Fruit fly (Drosophila melanogaster) whole organism, embryonic: ENCODE results near the gene roq.

Experiments used
- Abd-B ChIP-seq: fragments of 200-800 bp; sonication (Bioruptor generic); optimal IDR thresholded peaks from 2 replicates; lab custom pipeline; 2018; ENCODE audit warnings: missing biosample characterization, mild to moderate bottlenecking, missing genetic modification characterization, moderate library complexity
- CG10209 ChIP-seq: fragments of 200-800 bp; sonication (Bioruptor generic); optimal IDR thresholded peaks from 3 replicates; lab custom pipeline; 2017; ENCODE audit warnings: missing biosample characterization, mild to moderate bottlenecking, missing genetic modification characterization, missing genetic modification reagents
- CG11247 ChIP-seq: fragments of 200-800 bp; sonication (Bioruptor generic); IDR thresholded peaks from 2 replicates; pipeline ENCODE4 v1.3.6; 2022; ENCODE audit warnings: missing biosample characterization, missing genetic modification characterization
- CG14860 ChIP-seq: fragments of 200-800 bp; sonication (Bioruptor generic); IDR thresholded peaks from 3 replicates; pipeline ENCODE4 v1.3.6; 2022; ENCODE audit warnings: missing biosample characterization, missing genetic modification characterization; ENCODE audit not compliant: partially characterized antibody
- CG16779 ChIP-seq: fragments of 200-800 bp; sonication (Bioruptor generic); IDR thresholded peaks from 2 replicates; pipeline ENCODE4 v1.3.6; 2022; ENCODE audit warnings: missing biosample characterization, missing genetic modification characterization
- CG17612 ChIP-seq: fragments of 200-800 bp; sonication (Bioruptor generic); IDR thresholded peaks from 2 replicates; pipeline ENCODE4 v1.3.6; 2022; ENCODE audit warnings: missing biosample characterization, missing genetic modification characterization
- CG1792 ChIP-seq: fragments of 200-800 bp; sonication (Bioruptor generic); optimal IDR thresholded peaks from 2 replicates; lab custom pipeline; 2016; ENCODE audit warnings: missing biosample characterization, missing genetic modification characterization
- CG18262 ChIP-seq: fragments of 200-800 bp; optimal IDR thresholded peaks from 3 replicates; lab custom pipeline; 2019; ENCODE audit warnings: missing biosample characterization, mild to moderate bottlenecking, missing genetic modification characterization, moderate library complexity
- CG18476 ChIP-seq: fragments of 200-800 bp; sonication (Bioruptor generic); optimal IDR thresholded peaks from 2 replicates; lab custom pipeline; 2016; ENCODE audit warnings: missing biosample characterization, mild to moderate bottlenecking, missing genetic modification characterization
- CG18619 ChIP-seq: fragments of 200-800 bp; sonication (Bioruptor generic); optimal IDR thresholded peaks from 3 replicates; lab custom pipeline; 2017; ENCODE audit warnings: missing biosample characterization, mild to moderate bottlenecking, missing genetic modification characterization
- CG2129 ChIP-seq: fragments of 200-800 bp; sonication (Bioruptor generic); IDR thresholded peaks from 2 replicates; pipeline ENCODE4 v1.3.6; 2022; ENCODE audit warnings: missing biosample characterization, missing genetic modification characterization; ENCODE audit not compliant: partially characterized antibody
- CG2202 ChIP-seq: fragments of 200-800 bp; sonication (Bioruptor generic); optimal IDR thresholded peaks from 2 replicates; lab custom pipeline; 2018; ENCODE audit warnings: missing biosample characterization, mild to moderate bottlenecking, missing genetic modification characterization
- CG3838 ChIP-seq: fragments of 200-800 bp; sonication (Bioruptor generic); optimal IDR thresholded peaks from 3 replicates; lab custom pipeline; 2016; ENCODE audit warnings: missing biosample characterization, missing genetic modification characterization
- CG3847 ChIP-seq: fragments of 200-800 bp; sonication (Bioruptor generic); IDR thresholded peaks from 2 replicates; pipeline ENCODE4 v1.3.6; 2022; ENCODE audit warnings: missing biosample characterization, missing genetic modification characterization
- CG42726 ChIP-seq: fragments of 200-800 bp; sonication (Bioruptor generic); IDR thresholded peaks from 2 replicates; pipeline ENCODE4 v1.3.6; 2022; ENCODE audit warnings: missing biosample characterization, missing genetic modification characterization; ENCODE audit not compliant: partially characterized antibody
- CG4328 ChIP-seq: fragments of 200-800 bp; sonication (Bioruptor generic); optimal IDR thresholded peaks from 3 replicates; lab custom pipeline; 2017; ENCODE audit warnings: missing biosample characterization, missing genetic modification reagents, missing genetic modification characterization
- CG43689 ChIP-seq: fragments of 200-800 bp; sonication (Bioruptor generic); IDR thresholded peaks from 2 replicates; pipeline ENCODE4 v1.3.6; 2022; ENCODE audit warnings: missing biosample characterization, missing genetic modification characterization
- CG5245 ChIP-seq: fragments of 200-800 bp; sonication (Bioruptor generic); optimal IDR thresholded peaks from 3 replicates; lab custom pipeline; 2016; ENCODE audit warnings: missing biosample characterization, missing genetic modification characterization
- CG6765 ChIP-seq: fragments of 200-800 bp; sonication (Bioruptor generic); optimal IDR thresholded peaks from 3 replicates; lab custom pipeline; 2017; ENCODE audit warnings: missing biosample characterization, mild to moderate bottlenecking, missing genetic modification characterization
- CG8388 ChIP-seq: fragments of 200-800 bp; sonication (Bioruptor generic); optimal IDR thresholded peaks from 2 replicates; lab custom pipeline; 2019; ENCODE audit warnings: missing biosample characterization, mild to moderate bottlenecking, missing genetic modification characterization, moderate library complexity
- CG9215 ChIP-seq: fragments of 200-800 bp; sonication (Bioruptor generic); IDR thresholded peaks from 2 replicates; pipeline ENCODE4 v1.3.6; 2022; ENCODE audit warnings: missing biosample characterization, missing genetic modification characterization
- Dfd ChIP-seq, 2 experiments: fragments of >200 bp; optimal IDR thresholded peaks; 2 replicates each; lab custom pipeline; 2017; ENCODE audit warnings: missing biosample characterization in 2 of 2, missing genetic modification characterization in 2 of 2
- Doc3 ChIP-seq: fragments of 200-800 bp; sonication (Bioruptor generic); IDR thresholded peaks from 3 replicates; pipeline ENCODE4 v1.3.6; 2022; ENCODE audit warnings: missing biosample characterization, missing genetic modification characterization; ENCODE audit not compliant: partially characterized antibody
- Dp ChIP-seq: fragments of 200-800 bp; sonication (Bioruptor generic); optimal IDR thresholded peaks from 2 replicates; lab custom pipeline; 2018; ENCODE audit warnings: missing biosample characterization, mild to moderate bottlenecking, missing genetic modification characterization, moderate library complexity
- Ets65A ChIP-seq: fragments of 200-800 bp; sonication (Bioruptor generic); peaks from one replicate; lab custom pipeline; 2016; ENCODE audit warnings: missing biosample characterization, missing genetic modification characterization
- GATAe ChIP-seq: fragments of 200-800 bp; sonication (Bioruptor generic); conservative IDR thresholded peaks from 2 replicates; pipeline ENCODE4 v1.3.6; 2022; ENCODE audit warnings: missing biosample characterization, missing genetic modification characterization
- H15 ChIP-seq: fragments of 200-800 bp; sonication (Bioruptor generic); IDR thresholded peaks from 3 replicates; pipeline ENCODE4 v1.3.6; 2022; ENCODE audit warnings: missing biosample characterization, missing genetic modification characterization
- HLH4C ChIP-seq: fragments of 200-800 bp; sonication (Bioruptor generic); IDR thresholded peaks from 3 replicates; pipeline ENCODE4 v1.3.6; 2022; ENCODE audit warnings: missing biosample characterization, missing genetic modification characterization; ENCODE audit not compliant: partially characterized antibody
- NC2α ChIP-seq: fragments of 200-800 bp; sonication (Bioruptor generic); optimal IDR thresholded peaks from 2 replicates; lab custom pipeline; 2016; ENCODE audit warnings: missing biosample characterization, missing genetic modification characterization
- Oaz ChIP-seq: fragments of 200-800 bp; sonication (Bioruptor generic); IDR thresholded peaks from 2 replicates; pipeline ENCODE4 v1.3.6; 2022; ENCODE audit warnings: missing biosample characterization, missing genetic modification characterization
- Rx ChIP-seq: fragments of 200-800 bp; sonication (Bioruptor generic); IDR thresholded peaks from 2 replicates; pipeline ENCODE4 v1.3.6; 2022; ENCODE audit warnings: missing biosample characterization, missing genetic modification characterization
- Sox102F ChIP-seq: fragments of 200-800 bp; sonication (Bioruptor generic); optimal IDR thresholded peaks from 2 replicates; lab custom pipeline; 2018; ENCODE audit warnings: missing biosample characterization, mild to moderate bottlenecking, missing genetic modification characterization, moderate library complexity
- Sry-β ChIP-seq: fragments of 200-800 bp; sonication (Bioruptor generic); optimal IDR thresholded peaks from 2 replicates; lab custom pipeline; 2018; ENCODE audit warnings: missing biosample characterization, mild to moderate bottlenecking, missing genetic modification characterization, moderate library complexity
- Stat92E ChIP-seq, 3 experiments: fragments of >200 bp in 2 of 3; fragments of 200-800 bp in 1 of 3; sonication (Bioruptor generic) in 1 of 3; optimal IDR thresholded peaks; 2 replicates each; lab custom pipeline; 2017 to 2019; ENCODE audit warnings: missing biosample characterization in 3 of 3, missing genetic modification characterization in 3 of 3, mild to moderate bottlenecking in 1 of 3, moderate library complexity in 1 of 3
- ara ChIP-seq: fragments of 200-800 bp; sonication (Bioruptor generic); IDR thresholded peaks from 2 replicates; pipeline ENCODE4 v1.3.6; 2022; ENCODE audit warnings: missing biosample characterization, missing genetic modification characterization
- cato ChIP-seq: fragments of 200-800 bp; sonication (Bioruptor generic); optimal IDR thresholded peaks from 2 replicates; lab custom pipeline; 2016; ENCODE audit warnings: missing biosample characterization, missing genetic modification characterization, borderline replicate concordance
- crol ChIP-seq: fragments of 200-800 bp; sonication (Bioruptor generic); IDR thresholded peaks from 2 replicates; pipeline ENCODE4 v1.3.6; 2022; ENCODE audit warnings: missing biosample characterization, missing genetic modification characterization
- cwo ChIP-seq: fragments of 200-800 bp; sonication (Bioruptor generic); optimal IDR thresholded peaks from 3 replicates; lab custom pipeline; 2017; ENCODE audit warnings: missing biosample characterization, missing genetic modification characterization, mild to moderate bottlenecking, moderate library complexity, missing genetic modification reagents
- dan ChIP-seq: fragments of 200-800 bp; sonication (Bioruptor generic); IDR thresholded peaks from 2 replicates; pipeline ENCODE4 v1.3.6; 2022; ENCODE audit warnings: missing biosample characterization, missing genetic modification characterization
- disco-r ChIP-seq: fragments of 200-800 bp; sonication (Bioruptor generic); optimal IDR thresholded peaks from 2 replicates; lab custom pipeline; 2016; ENCODE audit warnings: missing biosample characterization, missing genetic modification characterization
- en ChIP-seq: fragments of 200-800 bp; sonication (Bioruptor generic); optimal IDR thresholded peaks from 2 replicates; lab custom pipeline; 2016; ENCODE audit warnings: missing biosample characterization, missing genetic modification characterization
- grn ChIP-seq: fragments of 200-800 bp; sonication (Bioruptor generic); optimal IDR thresholded peaks from 3 replicates; lab custom pipeline; 2017; ENCODE audit warnings: missing biosample characterization, missing genetic modification characterization
- mam ChIP-seq: fragments of 200-800 bp; sonication (Bioruptor generic); optimal IDR thresholded peaks from 3 replicates; lab custom pipeline; 2016; ENCODE audit warnings: missing biosample characterization, missing genetic modification characterization
- oc ChIP-seq: fragments of 200-800 bp; sonication (Bioruptor generic); optimal IDR thresholded peaks from 2 replicates; lab custom pipeline; 2018; ENCODE audit warnings: missing biosample characterization, mild to moderate bottlenecking, missing genetic modification characterization, moderate library complexity
- p53 ChIP-seq: fragments of 200-800 bp; sonication (Bioruptor generic); optimal IDR thresholded peaks from 2 replicates; lab custom pipeline; 2016; ENCODE audit warnings: missing biosample characterization, missing genetic modification characterization
- pnt ChIP-seq: fragments of 200-800 bp; sonication (Bioruptor generic); optimal IDR thresholded peaks from 3 replicates; lab custom pipeline; 2016; ENCODE audit warnings: missing biosample characterization, missing genetic modification characterization
- prd ChIP-seq, 3 experiments: fragments of >200 bp in 2 of 3; fragments of 200-800 bp in 1 of 3; sonication (Bioruptor generic) in 1 of 3; optimal IDR thresholded peaks in 2 of 3; IDR thresholded peaks in 1 of 3; 2 replicates in 2 of 3; 3 replicates in 1 of 3; pipeline versions ENCODE4 v1.3.6 to Lab custom; 2017 to 2022; ENCODE audit warnings: missing biosample characterization in 1 of 3, missing genetic modification characterization in 1 of 3
- ranshi ChIP-seq: fragments of 200-800 bp; sonication (Bioruptor generic); IDR thresholded peaks from 2 replicates; pipeline ENCODE4 v1.3.6; 2022; ENCODE audit warnings: missing biosample characterization, missing genetic modification characterization
- sr ChIP-seq: fragments of 200-800 bp; sonication (Bioruptor generic); IDR thresholded peaks from 3 replicates; pipeline ENCODE4 v1.3.6; 2022; ENCODE audit warnings: missing biosample characterization, missing genetic modification characterization
- ssp ChIP-seq: fragments of 200-800 bp; sonication (Bioruptor generic); IDR thresholded peaks from 2 replicates; pipeline ENCODE4 v1.3.6; 2022; ENCODE audit warnings: missing biosample characterization, missing genetic modification characterization

roq gene

DNA sequence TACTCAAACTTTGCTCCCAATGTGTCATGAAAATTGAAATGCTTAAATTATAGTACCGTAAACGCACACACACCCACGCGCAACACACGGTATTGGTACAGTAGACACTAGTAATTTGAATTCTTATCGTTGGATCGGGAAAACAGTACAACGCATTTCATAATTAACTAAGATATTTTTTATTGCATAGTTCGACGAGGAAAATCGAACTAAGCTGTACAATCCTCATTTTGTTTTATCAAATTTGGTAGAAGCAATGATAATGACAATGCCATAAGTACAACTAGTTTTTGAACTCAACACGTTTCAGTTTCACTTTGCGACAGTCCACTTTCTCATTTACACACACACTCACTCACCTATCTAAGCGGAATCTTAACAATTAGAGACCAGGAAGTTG, 2.4 kb upstream of the roq start (continued):
- TF ChIP-seq CG43689 (GFP tag; lab: Robert Waterston, UW) (0 out of 2 replicates have a peak, but pooled peaks have one; percentile 14), Ets65A (peak; percentile 61), oc (tag; lab: Kevin White, UChicago) (no peak), CG16779 (GFP tag; lab: Robert Waterston, UW) (no peak), ranshi (GFP tag; lab: Robert Waterston, UW) (0 out of 2 replicates have a peak, but pooled peaks have one; percentile 21), p53 (GFP tag; lab: Kevin White, UChicago) (peak; percentile 52), cato (peak; percentile 45), HLH4C (GFP tag; lab: Robert Waterston, UW) (no peak), CG18262 (tag; lab: Kevin White, UChicago) (peak; percentile 64), CG6765 (GFP tag; lab: Kevin White, UChicago) (peak; percentile 66), Sox102F (GFP tag; lab: Kevin White, UChicago) (no peak), CG9215 (no peak; the same call in 1 of the 2 replicates), CG42726 (no peak), CG1792 (GFP tag; lab: Kevin White, UChicago) (peak; percentile 43), disco-r (GFP tag; lab: Kevin White, UChicago) (peak; percentile 21), ara (GFP tag; lab: Robert Waterston, UW) (no peak), CG17612 (GFP tag; lab: Robert Waterston, UW) (no peak), CG18476 (GFP tag; lab: Kevin White, UChicago) (peak; percentile 1), CG18619 (peak; percentile 63), CG8388 (GFP tag; lab: Kevin White, UChicago) (peak; percentile 57), CG3838 (GFP tag; lab: Kevin White, UChicago) (no peak), GATAe (GFP tag; lab: Robert Waterston, UW) (no peak), CG2129 (no peak), Dfd (GFP tag; optimal IDR thresholded peaks at IDR 0.05; lab: Kevin White, UChicago) (no peak), CG4328 (GFP tag; lab: Kevin White, UChicago) (peak; percentile 58), CG5245 (GFP tag; lab: Kevin White, UChicago) (peak; percentile 49), Doc3 (GFP tag; lab: Robert Waterston, UW) (no peak), Oaz (GFP tag; lab: Robert Waterston, UW) (peak; percentile 27; the same call in 1 of the 2 replicates), ssp (GFP tag; lab: Robert Waterston, UW) (0 out of 2 replicates have a peak, but pooled peaks have one; percentile 5), prd (optimal IDR thresholded peaks at IDR 0.05; lab: Kevin White, UChicago) (no peak), prd (GFP tag; IDR thresholded peaks at IDR 0.05; lab: Robert Waterston, UW) (peak; percentile 67; the same call in 2 of the 3 replicates), NC2α (GFP tag; lab: Kevin White, UChicago) (peak; percentile 4), cwo (GFP tag; lab: Kevin White, UChicago) (no peak), dan (GFP tag; lab: Robert Waterston, UW) (no peak), CG10209 (GFP tag; lab: Kevin White, UChicago) (peak; percentile 56), CG2202 (tag; lab: Kevin White, UChicago) (peak; percentile 28), Stat92E (GFP tag; optimal IDR thresholded peaks at IDR 0.05; lab: Kevin White, UChicago) (no peak), H15 (GFP tag; lab: Robert Waterston, UW) (no peak), CG14860 (GFP tag; lab: Robert Waterston, UW) (no peak), CG11247 (GFP tag; lab: Robert Waterston, UW) (peak; percentile 59), Sry-β (no peak), sr (no peak), Abd-B (GFP tag; lab: Kevin White, UChicago) (peak; percentile 21), en (GFP tag; lab: Kevin White, UChicago) (peak; percentile 21), mam (GFP tag; lab: Kevin White, UChicago) (peak; percentile 63), CG3847 (peak; percentile 50; the same call in 1 of the 2 replicates), grn (GFP tag; lab: Kevin White, UChicago) (no peak), Dp (GFP tag; lab: Kevin White, UChicago) (no peak), crol (GFP tag; lab: Robert Waterston, UW) (no peak), pnt (GFP tag; lab: Kevin White, UChicago) (peak; percentile 63), Rx (no peak)
